Fruit fly (Drosophila melanogaster) whole organism, embryonic: ENCODE measurements around the gene dx.

Experiments used
- Aef1 ChIP-seq: fragments of 200-800 bp; sonication (Bioruptor generic); IDR thresholded peaks from 3 replicates; pipeline ENCODE4 v1.3.6; 2022; ENCODE audit warnings: missing biosample characterization, missing genetic modification characterization
- Asciz ChIP-seq: fragments of 200-800 bp; sonication (Bioruptor generic); optimal IDR thresholded peaks from 2 replicates; lab custom pipeline; 2017; ENCODE audit warnings: missing biosample characterization, mild to moderate bottlenecking, missing genetic modification characterization, missing genetic modification reagents
- Atf3 ChIP-seq: fragments of 200-800 bp; sonication (Bioruptor generic); optimal IDR thresholded peaks from 3 replicates; lab custom pipeline; 2016; ENCODE audit warnings: missing biosample characterization, missing genetic modification characterization
- CG1024 ChIP-seq: fragments of 200-800 bp; sonication (Bioruptor generic); IDR thresholded peaks from 2 replicates; pipeline ENCODE4 v1.3.6; 2022; ENCODE audit warnings: missing biosample characterization, missing genetic modification characterization
- CG10565 ChIP-seq: fragments of 200-800 bp; sonication (Bioruptor generic); optimal IDR thresholded peaks from 3 replicates; lab custom pipeline; 2016; ENCODE audit warnings: missing biosample characterization, mild to moderate bottlenecking, missing genetic modification characterization
- CG11398 ChIP-seq: fragments of 200-800 bp; sonication (Bioruptor generic); optimal IDR thresholded peaks from 2 replicates; lab custom pipeline; 2016; ENCODE audit warnings: missing biosample characterization, missing genetic modification characterization
- CG1233 ChIP-seq: fragments of 200-800 bp; sonication (Bioruptor generic); optimal IDR thresholded peaks from 4 replicates; lab custom pipeline; 2018; ENCODE audit warnings: missing biosample characterization, mild to moderate bottlenecking, missing genetic modification characterization
- CG13287 ChIP-seq: fragments of 200-800 bp; sonication (Bioruptor generic); IDR thresholded peaks from 2 replicates; pipeline ENCODE4 v1.3.6; 2022; ENCODE audit warnings: missing biosample characterization, missing genetic modification characterization; ENCODE audit not compliant: partially characterized antibody
- CG15514 ChIP-seq: fragments of 200-800 bp; sonication (Bioruptor generic); optimal IDR thresholded peaks from 3 replicates; lab custom pipeline; 2017; ENCODE audit warnings: missing biosample characterization, missing genetic modification characterization, mild to moderate bottlenecking, moderate library complexity, missing genetic modification reagents
- CG1647 ChIP-seq: fragments of 200-800 bp; sonication (Bioruptor generic); optimal IDR thresholded peaks from 3 replicates; lab custom pipeline; 2016; ENCODE audit warnings: missing biosample characterization, missing genetic modification characterization
- CG18619 ChIP-seq: fragments of 200-800 bp; sonication (Bioruptor generic); optimal IDR thresholded peaks from 3 replicates; lab custom pipeline; 2017; ENCODE audit warnings: missing biosample characterization, mild to moderate bottlenecking, missing genetic modification characterization
- CG2120 ChIP-seq: fragments of 200-800 bp; sonication (Bioruptor generic); optimal IDR thresholded peaks from 3 replicates; lab custom pipeline; 2016; ENCODE audit warnings: missing biosample characterization, missing genetic modification characterization
- CG2875 ChIP-seq: fragments of 200-800 bp; sonication (Bioruptor generic); optimal IDR thresholded peaks from 2 replicates; lab custom pipeline; 2017; ENCODE audit warnings: missing biosample characterization, mild to moderate bottlenecking, missing genetic modification characterization, missing genetic modification reagents
- CG30431 ChIP-seq: fragments of 200-800 bp; sonication (Bioruptor generic); optimal IDR thresholded peaks from 2 replicates; lab custom pipeline; 2017; ENCODE audit warnings: missing biosample characterization, missing genetic modification characterization
- CG32532 ChIP-seq: fragments of 200-800 bp; sonication (Bioruptor generic); IDR thresholded peaks from 2 replicates; pipeline ENCODE4 v1.3.6; 2022; ENCODE audit warnings: missing biosample characterization, missing genetic modification characterization
- CG4404 ChIP-seq: fragments of 200-800 bp; sonication (Bioruptor generic); IDR thresholded peaks from 2 replicates; pipeline ENCODE4 v1.3.6; 2022; ENCODE audit warnings: missing biosample characterization, missing genetic modification characterization
- CG4820 ChIP-seq: fragments of 200-800 bp; sonication (Bioruptor generic); optimal IDR thresholded peaks from 3 replicates; lab custom pipeline; 2016; ENCODE audit warnings: missing biosample characterization, missing genetic modification characterization
- CG6272 ChIP-seq: fragments of 200-800 bp; sonication (Bioruptor generic); IDR thresholded peaks from 2 replicates; pipeline ENCODE4 v1.3.6; 2022; ENCODE audit warnings: missing biosample characterization, missing genetic modification characterization
- CG6683 ChIP-seq: fragments of 200-800 bp; sonication (Bioruptor generic); optimal IDR thresholded peaks from 2 replicates; lab custom pipeline; 2017; ENCODE audit warnings: missing biosample characterization, mild to moderate bottlenecking, missing genetic modification characterization, missing genetic modification reagents
- CG7987 ChIP-seq: fragments of 200-800 bp; sonication (Bioruptor generic); optimal IDR thresholded peaks from 2 replicates; lab custom pipeline; 2018; ENCODE audit warnings: missing biosample characterization, mild to moderate bottlenecking, missing genetic modification characterization, moderate library complexity
- CG8089 ChIP-seq: fragments of 200-800 bp; sonication (Bioruptor generic); optimal IDR thresholded peaks from 3 replicates; lab custom pipeline; 2016; ENCODE audit warnings: missing biosample characterization, missing genetic modification characterization
- CG8944 ChIP-seq: fragments of 200-800 bp; sonication (Bioruptor generic); optimal IDR thresholded peaks from 3 replicates; lab custom pipeline; 2016; ENCODE audit warnings: missing biosample characterization, missing genetic modification characterization
- CG9215 ChIP-seq: fragments of 200-800 bp; sonication (Bioruptor generic); IDR thresholded peaks from 2 replicates; pipeline ENCODE4 v1.3.6; 2022; ENCODE audit warnings: missing biosample characterization, missing genetic modification characterization
- Dad ChIP-seq: fragments of 200-800 bp; sonication (Bioruptor generic); optimal IDR thresholded peaks from 3 replicates; lab custom pipeline; 2016; ENCODE audit warnings: missing biosample characterization, missing genetic modification characterization
- Doc2 ChIP-seq: fragments of 200-800 bp; sonication (Bioruptor generic); IDR thresholded peaks from 2 replicates; pipeline ENCODE4 v1.3.6; 2022; ENCODE audit warnings: missing biosample characterization, missing genetic modification characterization
- Eip74EF ChIP-seq, 2 experiments: fragments of 200-800 bp in 1 of 2; fragments of >200 bp in 1 of 2; sonication (Bioruptor generic) in 1 of 2; optimal IDR thresholded peaks; 2 replicates each; lab custom pipeline; 2017 to 2019; ENCODE audit warnings: missing biosample characterization in 2 of 2, missing genetic modification characterization in 2 of 2, mild to moderate bottlenecking in 1 of 2, moderate library complexity in 1 of 2
- Gug ChIP-seq: fragments of 200-800 bp; sonication (Bioruptor generic); IDR thresholded peaks from 4 replicates; pipeline ENCODE4 v1.3.6; 2022; ENCODE audit warnings: missing biosample characterization, missing genetic modification characterization
- HLH3B ChIP-seq: fragments of 200-800 bp; sonication (Bioruptor generic); IDR thresholded peaks from 2 replicates; pipeline ENCODE4 v1.3.6; 2022; ENCODE audit warnings: missing biosample characterization, missing genetic modification characterization
- Hmx ChIP-seq: fragments of 200-800 bp; sonication (Bioruptor generic); optimal IDR thresholded peaks from 2 replicates; lab custom pipeline; 2016; ENCODE audit warnings: missing biosample characterization, missing genetic modification characterization
- Hr3 ChIP-seq: fragments of 200-800 bp; sonication (Bioruptor generic); optimal IDR thresholded peaks from 3 replicates; lab custom pipeline; 2016; ENCODE audit warnings: missing biosample characterization, missing genetic modification characterization
- Hr78 ChIP-seq, 2 experiments: fragments of 200-800 bp in 1 of 2; fragments of >200 bp in 1 of 2; sonication (Bioruptor generic) in 1 of 2; optimal IDR thresholded peaks; 2 replicates each; lab custom pipeline; 2017 to 2019; ENCODE audit warnings: missing biosample characterization in 2 of 2, missing genetic modification characterization in 2 of 2, mild to moderate bottlenecking in 1 of 2, moderate library complexity in 1 of 2
- Lim3 ChIP-seq: fragments of 200-800 bp; sonication (Bioruptor generic); IDR thresholded peaks from 2 replicates; pipeline ENCODE4 v1.3.6; 2022; ENCODE audit warnings: missing biosample characterization, missing genetic modification characterization
- NC2α ChIP-seq: fragments of 200-800 bp; sonication (Bioruptor generic); optimal IDR thresholded peaks from 2 replicates; lab custom pipeline; 2016; ENCODE audit warnings: missing biosample characterization, missing genetic modification characterization
- Side ChIP-seq: fragments of 200-800 bp; sonication (Bioruptor generic); optimal IDR thresholded peaks from 2 replicates; lab custom pipeline; 2016; ENCODE audit warnings: missing biosample characterization, missing genetic modification characterization
- Xbp1 ChIP-seq: fragments of 200-800 bp; sonication (Bioruptor generic); optimal IDR thresholded peaks from 3 replicates; lab custom pipeline; 2016; ENCODE audit warnings: missing biosample characterization, mild to moderate bottlenecking, missing genetic modification characterization
- ab ChIP-seq: fragments of 200-800 bp; sonication (Bioruptor generic); optimal IDR thresholded peaks from 2 replicates; lab custom pipeline; 2016; ENCODE audit warnings: missing biosample characterization, missing genetic modification characterization
- cas ChIP-seq: fragments of 200-800 bp; sonication (Bioruptor generic); IDR thresholded peaks from 2 replicates; pipeline ENCODE4 v1.3.6; 2022; ENCODE audit warnings: missing biosample characterization, missing genetic modification characterization
- her ChIP-seq: fragments of 200-800 bp; sonication (Bioruptor generic); optimal IDR thresholded peaks from 2 replicates; lab custom pipeline; 2016; ENCODE audit warnings: missing biosample characterization, missing genetic modification characterization
- hkb ChIP-seq, 2 experiments: fragments of 200-800 bp in 1 of 2; fragments of >200 bp in 1 of 2; sonication (Bioruptor generic) in 1 of 2; IDR thresholded peaks in 1 of 2; optimal IDR thresholded peaks in 1 of 2; 2 replicates each; pipeline versions ENCODE4 v1.3.6 to Lab custom; 2017 to 2022; ENCODE audit warnings: missing biosample characterization in 1 of 2, missing genetic modification characterization in 1 of 2
- kay ChIP-seq: fragments of 200-800 bp; sonication (Bioruptor generic); optimal IDR thresholded peaks from 2 replicates; lab custom pipeline; 2016; ENCODE audit warnings: missing biosample characterization, missing genetic modification characterization
- luna ChIP-seq: fragments of 200-800 bp; sonication (Bioruptor generic); optimal IDR thresholded peaks from 2 replicates; lab custom pipeline; 2016; ENCODE audit warnings: missing biosample characterization, missing genetic modification characterization
- maf-S ChIP-seq: fragments of 200-800 bp; sonication (Bioruptor generic); optimal IDR thresholded peaks from 2 replicates; lab custom pipeline; 2016; ENCODE audit warnings: missing biosample characterization, missing genetic modification characterization
- nmo ChIP-seq: fragments of 200-800 bp; sonication (Bioruptor generic); optimal IDR thresholded peaks from 2 replicates; lab custom pipeline; 2018; ENCODE audit warnings: missing biosample characterization, mild to moderate bottlenecking, missing genetic modification characterization, moderate library complexity
- pb ChIP-seq: fragments of 200-800 bp; sonication (Bioruptor generic); optimal IDR thresholded peaks from 3 replicates; lab custom pipeline; 2016; ENCODE audit warnings: missing biosample characterization, missing genetic modification characterization
- sob ChIP-seq: fragments of 200-800 bp; sonication (Bioruptor generic); IDR thresholded peaks from 2 replicates; pipeline ENCODE4 v1.3.6; 2022; ENCODE audit warnings: missing biosample characterization, missing genetic modification characterization
- twi ChIP-seq: fragments of 200-800 bp; optimal IDR thresholded peaks from 2 replicates; lab custom pipeline; 2019; ENCODE audit warnings: missing biosample characterization, mild to moderate bottlenecking, missing genetic modification characterization, moderate library complexity
- tx ChIP-seq: fragments of 200-800 bp; sonication (Bioruptor generic); optimal IDR thresholded peaks from 2 replicates; lab custom pipeline; 2016; ENCODE audit warnings: missing biosample characterization, missing genetic modification characterization
- vfl ChIP-seq: fragments of 200-800 bp; sonication (Bioruptor generic); optimal IDR thresholded peaks from 2 replicates; lab custom pipeline; 2016; ENCODE audit warnings: missing biosample characterization, missing genetic modification characterization
- zen ChIP-seq: fragments of 200-800 bp; sonication (Bioruptor generic); optimal IDR thresholded peaks from 3 replicates; lab custom pipeline; 2018; ENCODE audit warnings: missing biosample characterization, mild to moderate bottlenecking, missing genetic modification characterization, moderate library complexity
- zfh2 ChIP-seq: fragments of 200-800 bp; sonication (Bioruptor generic); optimal IDR thresholded peaks from 2 replicates; lab custom pipeline; 2016; ENCODE audit warnings: missing biosample characterization, missing genetic modification characterization

dx gene

DNA sequence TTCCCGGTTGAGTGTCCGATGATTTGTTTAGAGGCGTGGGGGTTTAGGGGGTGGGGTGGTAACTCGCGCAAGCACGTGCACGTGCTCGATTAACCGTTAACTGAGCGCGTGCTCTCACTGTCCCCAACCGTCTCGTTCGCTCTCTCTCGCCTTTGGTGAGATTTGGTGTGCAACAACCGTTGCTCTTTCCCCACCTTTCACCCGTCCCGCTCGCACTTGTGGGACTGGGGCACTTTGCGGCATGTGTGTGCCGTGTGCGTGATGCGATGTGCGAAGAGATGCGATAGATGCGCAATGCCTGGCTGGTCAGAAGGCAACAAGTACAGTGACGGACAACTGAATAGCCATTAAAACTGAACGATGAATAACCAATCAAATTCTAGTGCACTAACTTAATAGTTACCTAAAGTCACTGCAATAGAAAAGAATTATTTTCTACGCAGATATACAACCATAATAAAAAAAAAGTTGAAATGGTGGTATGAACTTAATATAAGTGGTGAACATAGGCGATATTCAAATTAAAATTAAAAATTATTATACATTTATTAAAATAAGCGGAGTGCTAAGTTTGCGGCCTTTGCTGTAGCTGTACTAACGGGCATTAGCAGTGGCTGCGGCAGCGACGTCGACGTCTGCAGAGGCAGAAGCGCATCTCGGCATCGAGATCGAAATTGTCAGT, 37.6 kb downstream of the dx start (continued):
- TF ChIP-seq Atf3 (GFP tag; lab: Kevin White, UChicago) (peak; percentile 30), Side (GFP tag; lab: Kevin White, UChicago) (peak; percentile 28), CG10565 (GFP tag; lab: Kevin White, UChicago) (peak; percentile 38), CG11398 (GFP tag; lab: Kevin White, UChicago) (peak; percentile 34), CG1233 (GFP tag; lab: Kevin White, UChicago) (peak; percentile 87), CG1024 (GFP tag; lab: Robert Waterston, UW) (peak; percentile 48; the same call in 1 of the 2 replicates), zfh2 (GFP tag; lab: Kevin White, UChicago) (no peak), CG2120 (GFP tag; lab: Kevin White, UChicago) (peak; percentile 44), CG4820 (GFP tag; lab: Kevin White, UChicago) (peak; percentile 86), Doc2 (GFP tag; lab: Robert Waterston, UW) (no peak), Hmx (no peak), nmo (GFP tag; lab: Kevin White, UChicago) (peak; percentile 95), kay (GFP tag; lab: Kevin White, UChicago) (peak; percentile 60), sob (GFP tag; lab: Robert Waterston, UW) (peak; percentile 72), CG1647 (no peak), CG8089 (peak; percentile 32), Gug (GFP tag; lab: Robert Waterston, UW) (peak; percentile 49), tx (GFP tag; lab: Kevin White, UChicago) (no peak), luna (GFP tag; lab: Kevin White, UChicago) (no peak), CG13287 (GFP tag; lab: Robert Waterston, UW) (no peak), CG32532 (GFP tag; lab: Robert Waterston, UW) (peak; percentile 66; the same call in 1 of the 2 replicates), hkb (optimal IDR thresholded peaks at IDR 0.05; lab: Kevin White, UChicago) (no peak), hkb (GFP tag; IDR thresholded peaks at IDR 0.05; lab: Robert Waterston, UW) (peak; percentile 92), ab (GFP tag; lab: Kevin White, UChicago) (no peak), CG2875 (GFP tag; lab: Kevin White, UChicago) (peak; percentile 87), CG9215 (GFP tag; lab: Robert Waterston, UW) (peak; percentile 66), Eip74EF (GFP tag; optimal IDR thresholded peaks at IDR 0.05; lab: Kevin White, UChicago) (peak in 1 of 2 experiments; percentile 86), CG8944 (GFP tag; lab: Kevin White, UChicago) (peak; percentile 13), Aef1 (peak; percentile 64), pb (no peak), Hr3 (GFP tag; lab: Kevin White, UChicago) (peak; percentile 84), zen (peak; percentile 83), CG6683 (GFP tag; lab: Kevin White, UChicago) (peak; percentile 74), CG7987 (GFP tag; lab: Kevin White, UChicago) (no peak), Asciz (GFP tag; lab: Kevin White, UChicago) (peak; percentile 88), CG4404 (GFP tag; lab: Robert Waterston, UW) (peak; percentile 75), Lim3 (GFP tag; lab: Robert Waterston, UW) (peak; percentile 33; the same call in 1 of the 2 replicates), NC2α (GFP tag; lab: Kevin White, UChicago) (no peak), CG18619 (peak; percentile 77), CG30431 (GFP tag; lab: Kevin White, UChicago) (peak; percentile 79), her (no peak), vfl (GFP tag; lab: Kevin White, UChicago) (no peak), CG15514 (GFP tag; lab: Kevin White, UChicago) (peak; percentile 49), Dad (peak; percentile 18), Hr78 (GFP tag; optimal IDR thresholded peaks at IDR 0.05; lab: Kevin White, UChicago) (peak in 1 of 2 experiments; percentile 83), maf-S (GFP tag; lab: Kevin White, UChicago) (no peak), CG6272 (GFP tag; lab: Robert Waterston, UW) (no peak), HLH3B (peak; percentile 88), cas (GFP tag; lab: Robert Waterston, UW) (no peak; the same call in 1 of the 2 replicates), twi (tag; lab: Kevin White, UChicago) (peak; percentile 83), Xbp1 (GFP tag; lab: Kevin White, UChicago) (peak; percentile 86)
